Fruit fly (Drosophila melanogaster) whole organism, embryonic: ENCODE results near the gene CG17633.

Experiments
- CG10147 ChIP-seq: fragments of 200-800 bp; sonication (Bioruptor generic); optimal IDR thresholded peaks from 2 replicates; lab custom pipeline; 2019; ENCODE audit warnings: missing biosample characterization, mild to moderate bottlenecking, missing genetic modification characterization, moderate library complexity
- CG10565 ChIP-seq: fragments of 200-800 bp; sonication (Bioruptor generic); optimal IDR thresholded peaks from 3 replicates; lab custom pipeline; 2016; ENCODE audit warnings: missing biosample characterization, mild to moderate bottlenecking, missing genetic modification characterization
- CG11085 ChIP-seq: fragments of 200-800 bp; sonication (Bioruptor generic); IDR thresholded peaks from 2 replicates; pipeline ENCODE4 v1.3.6; 2022; ENCODE audit warnings: missing biosample characterization, missing genetic modification characterization
- CG13287 ChIP-seq: fragments of 200-800 bp; sonication (Bioruptor generic); IDR thresholded peaks from 2 replicates; pipeline ENCODE4 v1.3.6; 2022; ENCODE audit warnings: missing biosample characterization, missing genetic modification characterization; ENCODE audit not compliant: partially characterized antibody
- CG13894 ChIP-seq: fragments of 200-800 bp; sonication (Bioruptor generic); optimal IDR thresholded peaks from 3 replicates; lab custom pipeline; 2018; ENCODE audit warnings: missing biosample characterization, mild to moderate bottlenecking, missing genetic modification characterization, moderate library complexity
- CG15479 ChIP-seq: fragments of 200-800 bp; sonication (Bioruptor generic); optimal IDR thresholded peaks from 3 replicates; lab custom pipeline; 2019; ENCODE audit warnings: missing biosample characterization, mild to moderate bottlenecking, missing genetic modification characterization, moderate library complexity
- CG3065 ChIP-seq: fragments of 200-800 bp; sonication (Bioruptor generic); optimal IDR thresholded peaks from 2 replicates; lab custom pipeline; 2016; ENCODE audit warnings: missing biosample characterization, missing genetic modification characterization
- CG31441 ChIP-seq: fragments of 200-800 bp; sonication (Bioruptor generic); IDR thresholded peaks from 2 replicates; pipeline ENCODE4 v1.3.6; 2022; ENCODE audit warnings: missing biosample characterization, missing genetic modification characterization
- CG3847 ChIP-seq: fragments of 200-800 bp; sonication (Bioruptor generic); IDR thresholded peaks from 2 replicates; pipeline ENCODE4 v1.3.6; 2022; ENCODE audit warnings: missing biosample characterization, missing genetic modification characterization
- CG3995 ChIP-seq: fragments of 200-800 bp; sonication (Bioruptor generic); optimal IDR thresholded peaks from 3 replicates; lab custom pipeline; 2016; ENCODE audit warnings: missing biosample characterization, missing genetic modification characterization
- CG4404 ChIP-seq: fragments of 200-800 bp; sonication (Bioruptor generic); IDR thresholded peaks from 2 replicates; pipeline ENCODE4 v1.3.6; 2022; ENCODE audit warnings: missing biosample characterization, missing genetic modification characterization
- CG6254 ChIP-seq: fragments of 200-800 bp; sonication (Bioruptor generic); optimal IDR thresholded peaks from 3 replicates; lab custom pipeline; 2017; ENCODE audit warnings: mild to moderate bottlenecking, missing biosample characterization, missing genetic modification reagents, missing genetic modification characterization
- CG6854 ChIP-seq: fragments of 200-800 bp; sonication (Bioruptor generic); optimal IDR thresholded peaks from 3 replicates; lab custom pipeline; 2017; ENCODE audit warnings: missing biosample characterization, mild to moderate bottlenecking, missing genetic modification characterization
- CG8281 ChIP-seq: fragments of 200-800 bp; sonication (Bioruptor generic); optimal IDR thresholded peaks from 2 replicates; lab custom pipeline; 2018; ENCODE audit warnings: missing biosample characterization, mild to moderate bottlenecking, missing genetic modification characterization, moderate library complexity
- CG8359 ChIP-seq: fragments of 200-800 bp; sonication (Bioruptor generic); optimal IDR thresholded peaks from 2 replicates; lab custom pipeline; 2017; ENCODE audit warnings: missing biosample characterization, mild to moderate bottlenecking, missing genetic modification characterization, borderline replicate concordance
- CG9876 ChIP-seq: fragments of 200-800 bp; sonication (Bioruptor generic); optimal IDR thresholded peaks from 2 replicates; lab custom pipeline; 2016; ENCODE audit warnings: missing biosample characterization, missing genetic modification characterization
- D19A ChIP-seq: fragments of 200-800 bp; optimal IDR thresholded peaks from 3 replicates; lab custom pipeline; 2019; ENCODE audit warnings: missing biosample characterization, mild to moderate bottlenecking, missing genetic modification characterization, moderate library complexity
- E2f2 ChIP-seq: fragments of 200-800 bp; sonication (Bioruptor generic); IDR thresholded peaks from 2 replicates; pipeline ENCODE4 v1.3.6; 2022; ENCODE audit warnings: missing biosample characterization, missing genetic modification characterization
- Fer1 ChIP-seq: fragments of 200-800 bp; sonication (Bioruptor generic); optimal IDR thresholded peaks from 2 replicates; lab custom pipeline; 2017; ENCODE audit warnings: missing biosample characterization, mild to moderate bottlenecking, missing genetic modification characterization
- HLH54F ChIP-seq: fragments of 200-800 bp; sonication (Bioruptor generic); optimal IDR thresholded peaks from 3 replicates; lab custom pipeline; 2016; ENCODE audit warnings: missing biosample characterization, missing genetic modification characterization
- HmgZ ChIP-seq: fragments of 200-800 bp; sonication (Bioruptor generic); optimal IDR thresholded peaks from 2 replicates; lab custom pipeline; 2018; ENCODE audit warnings: missing biosample characterization, mild to moderate bottlenecking, missing genetic modification characterization
- Oli ChIP-seq: fragments of 200-800 bp; sonication (Bioruptor generic); optimal IDR thresholded peaks from 2 replicates; lab custom pipeline; 2018; ENCODE audit warnings: missing biosample characterization, mild to moderate bottlenecking, missing genetic modification characterization, moderate library complexity
- Pdp1 ChIP-seq, 2 experiments: fragments of 200-800 bp; sonication (Bioruptor generic); optimal IDR thresholded peaks; 3 replicates each; lab custom pipeline; 2016; ENCODE audit warnings: missing biosample characterization in 2 of 2, missing genetic modification characterization in 2 of 2, mild to moderate bottlenecking in 1 of 2, moderate library complexity in 1 of 2
- Ptx1 ChIP-seq: fragments of 200-800 bp; sonication (Bioruptor generic); IDR thresholded peaks from 2 replicates; pipeline ENCODE4 v1.3.6; 2022; ENCODE audit warnings: missing biosample characterization, missing genetic modification characterization
- Sin3A ChIP-seq: fragments of >200 bp; optimal IDR thresholded peaks from 2 replicates; lab custom pipeline; 2018
- Sox102F ChIP-seq: fragments of 200-800 bp; sonication (Bioruptor generic); optimal IDR thresholded peaks from 2 replicates; lab custom pipeline; 2018; ENCODE audit warnings: missing biosample characterization, mild to moderate bottlenecking, missing genetic modification characterization, moderate library complexity
- bcd ChIP-seq: fragments of 200-800 bp; sonication (Bioruptor generic); optimal IDR thresholded peaks from 2 replicates; lab custom pipeline; 2017; ENCODE audit warnings: missing biosample characterization, mild to moderate bottlenecking, missing genetic modification characterization
- btn ChIP-seq: fragments of 200-800 bp; sonication (Bioruptor generic); optimal IDR thresholded peaks from 2 replicates; lab custom pipeline; 2016; ENCODE audit warnings: missing biosample characterization, missing genetic modification characterization
- emc ChIP-seq: fragments of 200-800 bp; sonication (Bioruptor generic); optimal IDR thresholded peaks from 2 replicates; lab custom pipeline; 2016; ENCODE audit warnings: missing biosample characterization, missing genetic modification characterization
- ems ChIP-seq: fragments of 200-800 bp; sonication (Bioruptor generic); optimal IDR thresholded peaks from 3 replicates; lab custom pipeline; 2016; ENCODE audit warnings: missing biosample characterization, missing genetic modification characterization
- ewg ChIP-seq: fragments of 200-800 bp; sonication (Bioruptor generic); optimal IDR thresholded peaks from 3 replicates; lab custom pipeline; 2017; ENCODE audit warnings: mild to moderate bottlenecking, missing biosample characterization, missing genetic modification reagents, missing genetic modification characterization
- fd102C ChIP-seq: fragments of 200-800 bp; sonication (Bioruptor generic); optimal IDR thresholded peaks from 2 replicates; lab custom pipeline; 2018; ENCODE audit warnings: missing biosample characterization, mild to moderate bottlenecking, missing genetic modification characterization, moderate library complexity
- hb ChIP-seq: fragments of 200-800 bp; sonication (Bioruptor generic); IDR thresholded peaks from 3 replicates; pipeline ENCODE4 v1.3.6; 2022; ENCODE audit warnings: missing biosample characterization, missing genetic modification characterization; ENCODE audit not compliant: partially characterized antibody
- kni ChIP-seq: fragments of 200-800 bp; sonication (Bioruptor generic); optimal IDR thresholded peaks from 3 replicates; lab custom pipeline; 2017; ENCODE audit warnings: mild to moderate bottlenecking, missing biosample characterization, missing genetic modification reagents, missing genetic modification characterization
- lmd ChIP-seq: fragments of 200-800 bp; sonication (Bioruptor generic); IDR thresholded peaks from 2 replicates; pipeline ENCODE4 v1.3.6; 2022; ENCODE audit warnings: missing biosample characterization, missing genetic modification characterization
- org-1 ChIP-seq: fragments of 200-800 bp; sonication (Bioruptor generic); optimal IDR thresholded peaks from 2 replicates; lab custom pipeline; 2017; ENCODE audit warnings: missing biosample characterization, missing genetic modification characterization
- peb ChIP-seq: fragments of 200-800 bp; sonication (Bioruptor generic); IDR thresholded peaks from 2 replicates; pipeline ENCODE4 v1.3.6; 2022; ENCODE audit warnings: missing biosample characterization, missing genetic modification characterization
- pnt ChIP-seq: fragments of 200-800 bp; sonication (Bioruptor generic); optimal IDR thresholded peaks from 3 replicates; lab custom pipeline; 2016; ENCODE audit warnings: missing biosample characterization, missing genetic modification characterization
- pzg ChIP-seq: fragments of 200-800 bp; sonication (Bioruptor generic); optimal IDR thresholded peaks from 3 replicates; lab custom pipeline; 2018; ENCODE audit warnings: missing biosample characterization, mild to moderate bottlenecking, missing genetic modification characterization, moderate library complexity
- rib ChIP-seq: fragments of 200-800 bp; sonication (Bioruptor generic); IDR thresholded peaks from 2 replicates; pipeline ENCODE4 v1.3.6; 2022; ENCODE audit warnings: missing biosample characterization, missing genetic modification characterization
- sens ChIP-seq: fragments of 200-800 bp; sonication (Bioruptor generic); peaks from one replicate; lab custom pipeline; 2016; ENCODE audit warnings: missing biosample characterization, missing genetic modification characterization
- sens-2 ChIP-seq: fragments of 200-800 bp; sonication (Bioruptor generic); IDR thresholded peaks from 2 replicates; pipeline ENCODE4 v1.3.6; 2022; ENCODE audit warnings: missing biosample characterization, missing genetic modification characterization
- shn ChIP-seq: fragments of 200-800 bp; sonication (Bioruptor generic); optimal IDR thresholded peaks from 3 replicates; lab custom pipeline; 2016; ENCODE audit warnings: missing biosample characterization, missing genetic modification characterization
- sima ChIP-seq: fragments of 200-800 bp; sonication (Bioruptor generic); optimal IDR thresholded peaks from 2 replicates; lab custom pipeline; 2016; ENCODE audit warnings: missing biosample characterization, missing genetic modification characterization
- so ChIP-seq: fragments of 200-800 bp; sonication (Bioruptor generic); IDR thresholded peaks from 3 replicates; pipeline ENCODE4 v1.3.6; 2022; ENCODE audit warnings: missing biosample characterization, missing genetic modification characterization
- ssp ChIP-seq: fragments of 200-800 bp; sonication (Bioruptor generic); IDR thresholded peaks from 2 replicates; pipeline ENCODE4 v1.3.6; 2022; ENCODE audit warnings: missing biosample characterization, missing genetic modification characterization
- stwl ChIP-seq: fragments of 200-800 bp; sonication (Bioruptor generic); optimal IDR thresholded peaks from 3 replicates; lab custom pipeline; 2018; ENCODE audit warnings: missing biosample characterization, mild to moderate bottlenecking, missing genetic modification characterization, moderate library complexity
- tgo ChIP-seq: fragments of 200-800 bp; sonication (Bioruptor generic); IDR thresholded peaks from 3 replicates; pipeline ENCODE4 v1.3.6; 2022; ENCODE audit warnings: missing biosample characterization, missing genetic modification characterization
- ttk ChIP-seq: fragments of 200-800 bp; sonication (Bioruptor generic); IDR thresholded peaks from 2 replicates; pipeline ENCODE4 v2.1.2; 2022; ENCODE audit warnings: missing biosample characterization, missing genetic modification characterization
- wek ChIP-seq: fragments of 200-800 bp; sonication (Bioruptor generic); optimal IDR thresholded peaks from 3 replicates; lab custom pipeline; 2018; ENCODE audit warnings: missing biosample characterization, mild to moderate bottlenecking, missing genetic modification characterization, moderate library complexity
- wor ChIP-seq: fragments of 200-800 bp; sonication (Bioruptor generic); IDR thresholded peaks from 2 replicates; pipeline ENCODE4 v1.3.6; 2022; ENCODE audit warnings: missing biosample characterization, missing genetic modification characterization

CG17633 gene

dm6 chr2L:9758856-9759255 lies 10.0 kb upstream of the CG17633 start (continued):
- TF ChIP-seq CG6854 (GFP tag; lab: Kevin White, UChicago) (no peak), E2f2 (no peak; the same call in none of the 2 replicates), Pdp1 (GFP tag; optimal IDR thresholded peaks at IDR 0.05; lab: Kevin White, UChicago) (peak; percentile 41 to 54), pnt (no peak), CG13894 (peak; percentile 78), stwl (tag; lab: Kevin White, UChicago) (peak; percentile 83), CG4404 (GFP tag; lab: Robert Waterston, UW) (peak; percentile 42; the same call in 1 of the 2 replicates), Ptx1 (GFP tag; lab: Robert Waterston, UW) (peak; percentile 65), ttk (GFP tag; lab: Robert Waterston, UW) (peak; percentile 64), Fer1 (GFP tag; lab: Kevin White, UChicago) (peak; percentile 23), CG11085 (peak; percentile 77), CG3847 (GFP tag; lab: Robert Waterston, UW) (peak; percentile 68), ewg (peak; percentile 57), bcd (GFP tag; lab: Kevin White, UChicago) (peak; percentile 63), Sox102F (GFP tag; lab: Kevin White, UChicago) (peak; percentile 40), sens-2 (0 out of 2 replicates have a peak, but pooled peaks have one; percentile 6), peb (no peak), lmd (GFP tag; lab: Robert Waterston, UW) (peak; percentile 65; the same call in 1 of the 2 replicates), shn (GFP tag; lab: Kevin White, UChicago) (peak; percentile 50), so (GFP tag; lab: Robert Waterston, UW) (0 out of 3 replicates have a peak, but pooled peaks have one; percentile 24), CG8281 (tag; lab: Kevin White, UChicago) (no peak), sima (GFP tag; lab: Kevin White, UChicago) (no peak), Sin3A (lab: Kevin White, UChicago) (no peak), CG15479 (peak; percentile 3), CG8359 (no peak), ssp (GFP tag; lab: Robert Waterston, UW) (peak; percentile 45), CG3995 (no peak), CG3065 (GFP tag; lab: Kevin White, UChicago) (peak; percentile 30), fd102C (GFP tag; lab: Kevin White, UChicago) (no peak), rib (peak; percentile 69), CG10147 (GFP tag; lab: Kevin White, UChicago) (peak; percentile 23), sens (GFP tag; lab: Kevin White, UChicago) (peak; percentile 75), kni (GFP tag; lab: Kevin White, UChicago) (no peak), CG13287 (GFP tag; lab: Robert Waterston, UW) (peak; percentile 95), pzg (GFP tag; lab: Kevin White, UChicago) (peak; percentile 79), CG31441 (GFP tag; lab: Robert Waterston, UW) (peak; percentile 52; the same call in 1 of the 2 replicates), HLH54F (GFP tag; lab: Kevin White, UChicago) (peak; percentile 69), wek (no peak), emc (GFP tag; lab: Kevin White, UChicago) (peak; percentile 15), wor (GFP tag; lab: Robert Waterston, UW) (no peak), HmgZ (tag; lab: Kevin White, UChicago) (peak; percentile 74), tgo (peak; percentile 48; the same call in 2 of the 3 replicates), ems (GFP tag; lab: Kevin White, UChicago) (peak; percentile 45), hb (GFP tag; lab: Robert Waterston, UW) (peak; percentile 78), org-1 (GFP tag; lab: Kevin White, UChicago) (no peak), D19A (tag; lab: Kevin White, UChicago) (peak; percentile 38), CG9876 (GFP tag; lab: Kevin White, UChicago) (peak; percentile 17), CG6254 (GFP tag; lab: Kevin White, UChicago) (no peak), btn (GFP tag; lab: Kevin White, UChicago) (no peak), CG10565 (GFP tag; lab: Kevin White, UChicago) (no peak), Oli (tag; lab: Kevin White, UChicago) (peak; percentile 16)
